Worm (Caenorhabditis elegans) whole organism, late embryonic: ENCODE measurements around the gene mrck-1.

ENCODE experiments used
- ama-1 ChIP-seq: fragments of 150-350 bp; optimal IDR thresholded peaks from 2 replicates; lab custom pipeline; 2014
- ceh-19 ChIP-seq: fragments of 200-800 bp; sonication (Bioruptor generic); optimal IDR thresholded peaks from 2 replicates; lab custom pipeline; 2018; ENCODE audit warnings: mild to moderate bottlenecking, missing genetic modification characterization, missing compliant biosample characterization
- ceh-22 ChIP-seq: sonication (generic microtip); optimal IDR thresholded peaks from 2 replicates; lab custom pipeline; 2017; ENCODE audit warnings: missing biosample characterization, missing genetic modification characterization
- ceh-9 ChIP-seq: sonication (generic microtip); optimal IDR thresholded peaks from 2 replicates; lab custom pipeline; 2016; ENCODE audit warnings: mild to moderate bottlenecking, missing genetic modification characterization, inconsistent platforms, missing compliant biosample characterization
- hlh-30 ChIP-seq: sonication (generic microtip); optimal IDR thresholded peaks from 2 replicates; lab custom pipeline; 2017; ENCODE audit warnings: antibody characterized with exemption, missing genetic modification characterization, missing compliant biosample characterization; ENCODE audit not compliant: insufficient read depth
- hlh-8 ChIP-seq: sonication (generic microtip); optimal IDR thresholded peaks from 2 replicates; lab custom pipeline; 2016; ENCODE audit warnings: missing genotype, missing genetic modification characterization, missing compliant biosample characterization
- nfya-1 ChIP-seq: sonication (generic microtip); optimal IDR thresholded peaks from 2 replicates; lab custom pipeline; 2017; ENCODE audit warnings: missing genetic modification characterization, mild to moderate bottlenecking, missing compliant biosample characterization, antibody characterized with exemption, moderate library complexity
- pqm-1 ChIP-seq: sonication (generic microtip); optimal IDR thresholded peaks from 2 replicates; lab custom pipeline; 2016; ENCODE audit warnings: missing genetic modification characterization, missing compliant biosample characterization
- unc-55 ChIP-seq: sonication (generic microtip); optimal IDR thresholded peaks from 2 replicates; lab custom pipeline; 2017; ENCODE audit warnings: missing biosample characterization, missing genetic modification reagents, missing genetic modification characterization
- unc-86 ChIP-seq: sonication (generic microtip); optimal IDR thresholded peaks from 2 replicates; lab custom pipeline; 2016; ENCODE audit warnings: missing genetic modification characterization, missing compliant biosample characterization

- TF ChIP-seq ceh-19 (GFP tag; lab: Kevin White, UChicago) (no peak), nfya-1 (tag; lab: Kevin White, UChicago) (no peak), pqm-1 (no peak), hlh-8 (tag; lab: Kevin White, UChicago) (no peak), ama-1 (lab: Kevin White, UChicago) (no peak), ceh-22 (tag; lab: Kevin White, UChicago) (no peak), ceh-9 (no peak), unc-55 (GFP tag; lab: Kevin White, UChicago) (no peak), unc-86 (tag; lab: Kevin White, UChicago) (no peak), hlh-30 (tag; lab: Kevin White, UChicago) (no peak)
These were observed 21.5 kb upstream of the mrck-1 start, which contains the start of gene K12B6.11 for ce11 chrV:6288607-6289006.
